Worm (Caenorhabditis elegans): ENCODE data around the gene cacn-1.

cacn-1 gene

DNA sequence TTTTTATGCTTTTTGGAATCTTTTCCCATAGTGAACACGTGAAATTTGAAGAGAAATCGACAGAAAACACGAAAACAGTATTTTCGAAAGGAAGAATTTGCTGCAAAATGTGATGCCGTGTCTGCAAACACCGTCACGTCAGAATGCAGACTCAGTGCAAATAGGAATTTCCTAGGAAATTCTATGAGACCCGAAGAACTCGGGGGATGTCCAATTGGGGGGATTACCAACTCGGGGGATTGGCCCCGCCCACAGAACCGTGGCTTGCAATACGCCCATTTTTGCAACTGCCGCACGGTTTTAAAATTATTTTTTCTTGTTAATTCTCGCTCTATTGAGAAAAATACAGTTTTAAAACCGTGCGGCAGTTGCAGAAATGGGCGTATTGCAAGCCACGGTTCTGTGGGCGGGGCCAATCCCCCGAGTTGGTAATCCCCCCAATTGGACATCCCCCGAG is at the start of gene cacn-1:
cacn-1 (minus strand) TSS at position 51 of the 457 bp plus-strand sequence.
- TF ChIP-seq ztf-29 (GFP tag; IDR thresholded peaks at IDR 0.05) (peak; percentile 27; the same call in 1 of the 2 replicates), ztf-23 (GFP tag; IDR thresholded peaks at IDR 0.05) (peak; percentile 80), flt-1 (GFP tag; IDR thresholded peaks at IDR 0.05) (0 out of 2 replicates have a peak, but pooled peaks have one; percentile 9), klf-2 (GFP tag; conservative IDR thresholded peaks at IDR 0.05) (0 out of 2 replicates have a peak, but pooled peaks have one; percentile 43), tab-1 (GFP tag; IDR thresholded peaks at IDR 0.05) (0 out of 2 replicates have a peak, but pooled peaks have one; percentile 45)

ce11 chrII:14187456-14187855 is 45.5 kb upstream of the cacn-1 start:
- no peak for TF ChIP-seq T22C8.4 (GFP tag; IDR thresholded peaks at IDR 0.05)

DNA sequence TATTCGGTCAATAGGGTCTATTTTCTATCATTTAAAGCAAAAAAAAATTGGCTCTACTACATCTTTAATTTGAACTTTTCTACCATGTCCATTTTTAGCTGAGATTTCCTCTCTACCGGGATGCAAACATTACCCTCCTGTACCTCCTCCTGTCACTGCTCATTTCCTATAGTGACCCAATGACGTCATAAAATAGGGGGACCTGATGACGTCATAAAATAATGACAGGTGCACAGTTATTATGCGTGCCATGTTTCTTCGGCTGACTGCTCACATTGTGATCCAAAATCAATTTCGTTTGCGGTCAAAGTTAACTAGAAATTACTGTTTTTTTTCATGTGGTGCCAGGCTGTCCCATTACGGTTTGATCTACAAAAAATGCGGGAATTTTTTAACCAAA is 45.0 kb upstream of the cacn-1 start:
- TF ChIP-seq cog-1 (tag; optimal IDR thresholded peaks at IDR 0.05) = no peak
- no peak for TF ChIP-seq flt-1 (GFP tag; IDR thresholded peaks at IDR 0.05)
- no peak for TF ChIP-seq tab-1 (GFP tag; IDR thresholded peaks at IDR 0.05)
- TF ChIP-seq klf-2 (GFP tag; conservative IDR thresholded peaks at IDR 0.05) = no peak
- TF ChIP-seq ref-1 (GFP tag; conservative IDR thresholded peaks at IDR 0.05) = no peak
- no peak for TF ChIP-seq ztf-23 (GFP tag; IDR thresholded peaks at IDR 0.05)

DNA sequence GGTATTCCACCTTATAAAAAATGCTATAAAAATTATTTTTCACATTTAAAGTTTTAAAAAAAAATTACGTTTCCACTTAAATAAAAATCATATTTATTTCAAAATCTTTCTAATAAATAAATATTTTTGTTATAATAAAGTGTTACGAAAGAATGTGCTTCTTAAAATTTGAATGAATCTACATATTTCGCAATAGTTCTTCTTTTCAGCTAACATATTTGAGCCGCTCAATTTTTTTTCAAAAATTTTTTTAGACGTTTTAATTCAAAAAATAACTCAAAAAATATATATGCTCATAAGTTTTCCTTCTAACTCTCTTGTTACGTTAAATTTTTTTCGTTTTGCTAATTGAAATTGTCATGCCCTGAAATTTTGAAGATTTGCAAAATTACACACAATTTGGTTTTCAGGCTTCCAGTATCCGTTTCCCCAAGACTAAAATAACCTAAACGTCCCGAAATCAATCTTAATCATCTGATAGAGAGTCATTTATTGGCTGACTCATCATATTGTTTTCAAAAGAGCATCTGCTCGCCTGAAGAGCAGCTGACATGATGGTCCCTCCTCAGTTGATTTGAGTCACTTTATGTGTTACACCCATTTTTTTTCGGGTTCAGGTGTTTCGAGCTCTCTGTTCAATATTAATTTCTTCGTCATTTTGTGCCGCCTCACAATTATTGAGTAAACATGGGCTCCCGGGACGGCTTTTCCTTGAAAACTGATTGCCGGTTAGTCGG is 36.5 kb upstream of the cacn-1 start, which contains the start of gene efhd-1:
efhd-1 (plus strand) TSS at position 582 of the 737 bp plus-strand sequence.
- TF ChIP-seq cog-1 (tag; optimal IDR thresholded peaks at IDR 0.05) (no peak), tab-1 (GFP tag; IDR thresholded peaks at IDR 0.05) (no peak), flt-1 (GFP tag; IDR thresholded peaks at IDR 0.05) (no peak), ztf-29 (GFP tag; IDR thresholded peaks at IDR 0.05) (no peak), klf-2 (GFP tag; conservative IDR thresholded peaks at IDR 0.05) (no peak), med-1 (GFP tag; optimal IDR thresholded peaks at IDR 0.05; ENCODE audit: insufficient read depth) (no peak), ref-1 (GFP tag; conservative IDR thresholded peaks at IDR 0.05) (no peak), ztf-23 (GFP tag; IDR thresholded peaks at IDR 0.05) (no peak), T22C8.4 (GFP tag; IDR thresholded peaks at IDR 0.05) (no peak)

DNA sequence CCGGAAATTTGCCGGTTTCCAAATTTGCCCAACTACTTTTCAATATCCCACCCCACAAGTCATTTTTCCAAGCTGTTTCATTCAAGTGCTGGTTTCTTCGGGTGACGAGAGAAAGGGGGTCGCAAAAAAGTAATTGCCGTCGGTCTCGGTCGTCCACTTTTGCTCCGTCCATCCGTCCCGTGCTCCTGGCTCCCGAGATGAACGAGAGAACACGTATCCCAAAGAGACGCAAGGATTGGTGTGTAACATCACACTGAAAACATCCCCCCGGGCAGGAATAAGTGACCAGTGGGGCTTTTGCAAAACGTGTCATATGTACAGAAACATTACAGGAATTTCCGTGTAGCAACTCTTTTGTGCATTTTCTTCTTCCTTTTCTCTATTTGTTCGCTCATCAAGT is 34.7 kb upstream of the cacn-1 start:
- TF ChIP-seq ztf-29 (GFP tag; IDR thresholded peaks at IDR 0.05) = no peak
- no peak for TF ChIP-seq flt-1 (GFP tag; IDR thresholded peaks at IDR 0.05)
- TF ChIP-seq T22C8.4 (GFP tag; IDR thresholded peaks at IDR 0.05) = no peak
- 0 out of 2 replicates have a peak, but pooled peaks have one; percentile 54 for TF ChIP-seq tab-1 (GFP tag; IDR thresholded peaks at IDR 0.05)

DNA sequence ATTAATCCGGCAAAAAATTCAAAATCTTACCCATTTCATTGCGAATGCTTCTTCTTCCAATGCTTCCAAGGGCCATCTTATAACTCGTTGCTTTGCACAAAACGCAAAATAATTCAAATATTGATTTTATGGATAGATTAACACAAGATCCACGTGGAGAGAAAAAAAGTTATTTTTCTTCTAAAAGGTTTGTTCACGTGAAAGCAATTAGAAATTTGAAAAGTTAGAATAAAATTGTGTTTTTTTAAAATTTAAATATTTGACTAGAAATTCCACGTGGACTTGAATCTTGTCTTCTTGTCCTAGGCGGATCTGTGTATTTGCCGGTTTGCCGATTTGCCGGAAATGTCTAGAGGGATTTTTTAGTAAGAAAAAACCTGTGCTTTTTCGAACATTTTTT is 33.2 kb upstream of the cacn-1 start, which contains the start of gene Y48B6A.5:
Y48B6A.5 (minus strand) TSS at position 101 of the 400 bp plus-strand sequence.
- TF ChIP-seq ztf-23 (GFP tag; IDR thresholded peaks at IDR 0.05) (no peak), T22C8.4 (GFP tag; IDR thresholded peaks at IDR 0.05) (no peak), ref-1 (GFP tag; conservative IDR thresholded peaks at IDR 0.05) (no peak), flt-1 (GFP tag; IDR thresholded peaks at IDR 0.05) (no peak), cog-1 (tag; optimal IDR thresholded peaks at IDR 0.05) (no peak), ztf-29 (GFP tag; IDR thresholded peaks at IDR 0.05) (no peak), tab-1 (GFP tag; IDR thresholded peaks at IDR 0.05) (no peak), klf-2 (GFP tag; conservative IDR thresholded peaks at IDR 0.05) (no peak), med-1 (GFP tag; optimal IDR thresholded peaks at IDR 0.05; ENCODE audit: insufficient read depth) (no peak)

DNA sequence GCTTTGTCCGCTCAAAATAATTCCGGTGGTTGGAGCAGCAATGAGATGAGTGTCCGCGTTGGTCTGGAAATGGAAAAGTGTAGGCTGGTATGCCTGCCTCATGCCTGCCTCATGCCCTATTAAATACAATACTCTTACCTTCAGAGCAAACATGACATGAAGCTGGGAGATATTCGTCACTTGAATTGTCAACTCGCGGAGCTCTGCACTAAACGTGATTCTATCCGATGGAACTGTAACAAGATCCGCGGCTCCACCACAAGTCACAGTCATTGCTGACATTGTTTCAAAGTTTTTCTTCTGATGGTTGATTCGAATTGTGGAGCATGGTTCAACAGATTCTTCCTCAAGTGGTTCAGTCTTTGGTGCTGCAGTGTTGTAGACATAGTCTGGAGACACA is 31.2 kb upstream of the cacn-1 start:
- TF ChIP-seq ztf-23 (GFP tag; IDR thresholded peaks at IDR 0.05) = no peak
- TF ChIP-seq tab-1 (GFP tag; IDR thresholded peaks at IDR 0.05) = no peak
- no peak for TF ChIP-seq med-1 (GFP tag; optimal IDR thresholded peaks at IDR 0.05; ENCODE audit: insufficient read depth)
- no peak for TF ChIP-seq ref-1 (GFP tag; conservative IDR thresholded peaks at IDR 0.05)
- no peak for TF ChIP-seq ztf-29 (GFP tag; IDR thresholded peaks at IDR 0.05)
- no peak for TF ChIP-seq cog-1 (tag; optimal IDR thresholded peaks at IDR 0.05)
- no peak for TF ChIP-seq flt-1 (GFP tag; IDR thresholded peaks at IDR 0.05)
- no peak for TF ChIP-seq T22C8.4 (GFP tag; IDR thresholded peaks at IDR 0.05)
- TF ChIP-seq klf-2 (GFP tag; conservative IDR thresholded peaks at IDR 0.05) = no peak

ce11 chrII:14171558-14171957 is 29.6 kb upstream of the cacn-1 start, which contains the start of gene eat-2:
Gene eat-2 (minus strand): TSS chrII:14171658.
- TF ChIP-seq klf-2 (GFP tag; conservative IDR thresholded peaks at IDR 0.05) (no peak), ztf-29 (GFP tag; IDR thresholded peaks at IDR 0.05) (no peak), cog-1 (tag; optimal IDR thresholded peaks at IDR 0.05) (no peak), ztf-23 (GFP tag; IDR thresholded peaks at IDR 0.05) (no peak), ref-1 (GFP tag; conservative IDR thresholded peaks at IDR 0.05) (no peak), T22C8.4 (GFP tag; IDR thresholded peaks at IDR 0.05) (no peak), tab-1 (GFP tag; IDR thresholded peaks at IDR 0.05) (no peak), med-1 (GFP tag; optimal IDR thresholded peaks at IDR 0.05; ENCODE audit: insufficient read depth) (no peak)

- TF ChIP-seq med-1 (GFP tag; optimal IDR thresholded peaks at IDR 0.05; ENCODE audit: insufficient read depth) (no peak), cog-1 (tag; optimal IDR thresholded peaks at IDR 0.05) (no peak), ref-1 (GFP tag; conservative IDR thresholded peaks at IDR 0.05) (no peak), tab-1 (GFP tag; IDR thresholded peaks at IDR 0.05) (no peak), flt-1 (GFP tag; IDR thresholded peaks at IDR 0.05) (no peak), T22C8.4 (GFP tag; IDR thresholded peaks at IDR 0.05) (no peak)
These were observed 23.5 kb upstream of the cacn-1 start for ce11 chrII:14165430-14165929.

Measured in whole organism, midembryonic.